Worm (Caenorhabditis elegans) whole organism, early embryonic: ENCODE measurements around the gene lgg-1.

ENCODE experiments used
- B0310.2 ChIP-seq: sonication (generic microtip); optimal IDR thresholded peaks from 2 replicates; lab custom pipeline; 2016; ENCODE audit warnings: mild to moderate bottlenecking, missing genetic modification characterization, missing compliant biosample characterization
- F13C5.2 ChIP-seq: sonication (generic microtip); optimal IDR thresholded peaks from 2 replicates; lab custom pipeline; 2017; ENCODE audit warnings: mild to moderate bottlenecking, missing genetic modification characterization, inconsistent platforms, missing compliant biosample characterization
- aly-1 ChIP-seq: sonication (generic microtip); optimal IDR thresholded peaks from 2 replicates; lab custom pipeline; 2016; ENCODE audit warnings: missing genetic modification characterization, missing compliant biosample characterization
- ama-1 ChIP-seq: fragments of 150-350 bp; optimal IDR thresholded peaks from 2 replicates; lab custom pipeline; 2014
- ceh-13 ChIP-seq: fragments of 200-800 bp; sonication (Bioruptor generic); optimal IDR thresholded peaks from 2 replicates; lab custom pipeline; 2018; ENCODE audit warnings: mild to moderate bottlenecking, missing genetic modification characterization, missing compliant biosample characterization
- ceh-36 ChIP-seq: sonication (generic microtip); optimal IDR thresholded peaks from 2 replicates; lab custom pipeline; 2016; ENCODE audit warnings: missing genetic modification characterization, inconsistent platforms, missing compliant biosample characterization
- ets-7 ChIP-seq: sonication (generic microtip); optimal IDR thresholded peaks from 2 replicates; lab custom pipeline; 2016; ENCODE audit warnings: missing genotype, missing genetic modification characterization, missing compliant biosample characterization
- flt-1 ChIP-seq: fragments of 200-800 bp; sonication (Bioruptor generic); IDR thresholded peaks from 2 replicates; pipeline ENCODE4 v1.3.6; 2022; ENCODE audit warnings: missing genetic modification characterization, missing compliant biosample characterization
- hmbx-1 ChIP-seq: sonication (generic microtip); optimal IDR thresholded peaks from 2 replicates; lab custom pipeline; 2016; ENCODE audit warnings: mild to moderate bottlenecking, missing genetic modification characterization, missing compliant biosample characterization
- hmg-4 ChIP-seq: fragments of 200-800 bp; sonication (Bioruptor generic); optimal IDR thresholded peaks from 2 replicates; lab custom pipeline; 2018; ENCODE audit warnings: mild to moderate bottlenecking, missing genetic modification characterization, missing compliant biosample characterization
- hnd-1 ChIP-seq: sonication (generic microtip); optimal IDR thresholded peaks from 2 replicates; lab custom pipeline; 2016; ENCODE audit warnings: missing genetic modification characterization, missing compliant biosample characterization
- pes-1 ChIP-seq: fragments of 200-800 bp; sonication (Bioruptor generic); IDR thresholded peaks from 2 replicates; pipeline ENCODE4 v1.3.6; 2022; ENCODE audit warnings: missing genetic modification reagents, missing genetic modification characterization, missing compliant biosample characterization
- scrt-1 ChIP-seq: fragments of 200-800 bp; sonication (Bioruptor generic); IDR thresholded peaks from 2 replicates; pipeline ENCODE4 v1.3.6; 2022; ENCODE audit warnings: missing genetic modification characterization, missing compliant biosample characterization
- sea-1 ChIP-seq: fragments of 200-800 bp; sonication (Bioruptor generic); conservative IDR thresholded peaks from 2 replicates; pipeline ENCODE4 v1.3.6; 2022; ENCODE audit warnings: missing genetic modification characterization, missing compliant biosample characterization
- tbx-11 ChIP-seq: fragments of 200-800 bp; sonication (Bioruptor generic); IDR thresholded peaks from 2 replicates; pipeline ENCODE4 v1.3.6; 2022; ENCODE audit warnings: missing genetic modification characterization, missing compliant biosample characterization
- tbx-37 ChIP-seq: fragments of 200-800 bp; sonication (Bioruptor generic); conservative IDR thresholded peaks from 2 replicates; pipeline ENCODE4 v1.3.6; 2022; ENCODE audit warnings: missing genetic modification reagents, missing genetic modification characterization, missing compliant biosample characterization
- tra-4 ChIP-seq: sonication (generic microtip); optimal IDR thresholded peaks from 2 replicates; lab custom pipeline; 2017; ENCODE audit warnings: missing genetic modification characterization, missing compliant biosample characterization

The lgg-1 gene

DNA sequence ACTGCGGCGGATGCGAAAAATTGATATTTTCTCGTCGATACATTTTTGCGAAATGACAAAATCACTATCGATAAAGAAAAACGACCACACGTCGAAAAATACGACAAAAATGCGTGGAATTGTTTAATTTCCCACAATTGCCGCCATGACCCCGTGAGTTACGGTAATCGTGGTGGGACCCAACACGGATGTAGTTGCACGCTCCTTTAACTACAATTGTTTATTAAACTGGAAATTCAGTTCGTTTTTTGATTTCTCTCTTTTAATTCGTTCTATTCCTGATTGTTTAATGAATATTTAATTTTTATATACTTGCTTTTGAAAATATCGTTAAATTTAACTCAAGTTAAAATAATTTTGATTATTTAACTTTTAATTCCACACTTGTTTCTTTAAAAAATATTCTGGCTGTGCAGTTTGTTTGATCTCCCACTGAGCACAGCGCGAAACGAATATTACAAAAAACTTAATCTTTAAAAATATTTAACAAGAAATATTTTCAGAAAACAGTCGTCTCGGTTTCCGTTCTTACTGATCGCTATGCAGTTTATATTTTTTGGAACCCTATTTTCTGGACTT, 17.8 kb upstream of the lgg-1 start, which contains the start of the genes ani-2 and clec-88:
Gene ani-2, minus strand, starts transcription at position 131 of the 579 bp plus-strand sequence.
Gene clec-88, plus strand, starts transcription at position 486 of the 579 bp plus-strand sequence.
- TF ChIP-seq hmbx-1 (no peak), tbx-37 (GFP tag; lab: Robert Waterston, UW) (no peak), hmg-4 (no peak), hnd-1 (tag; lab: Kevin White, UChicago) (no peak), tbx-11 (GFP tag; lab: Robert Waterston, UW) (no peak), F13C5.2 (tag; lab: Kevin White, UChicago) (no peak), ets-7 (tag; lab: Kevin White, UChicago) (no peak), tra-4 (tag; lab: Kevin White, UChicago) (no peak), ceh-36 (tag; lab: Kevin White, UChicago) (no peak), scrt-1 (GFP tag; lab: Robert Waterston, UW) (no peak), ama-1 (lab: Kevin White, UChicago) (no peak), flt-1 (GFP tag; lab: Robert Waterston, UW) (no peak), B0310.2 (tag; lab: Kevin White, UChicago) (no peak), aly-1 (tag; lab: Kevin White, UChicago) (no peak), sea-1 (GFP tag; lab: Robert Waterston, UW) (no peak)

DNA sequence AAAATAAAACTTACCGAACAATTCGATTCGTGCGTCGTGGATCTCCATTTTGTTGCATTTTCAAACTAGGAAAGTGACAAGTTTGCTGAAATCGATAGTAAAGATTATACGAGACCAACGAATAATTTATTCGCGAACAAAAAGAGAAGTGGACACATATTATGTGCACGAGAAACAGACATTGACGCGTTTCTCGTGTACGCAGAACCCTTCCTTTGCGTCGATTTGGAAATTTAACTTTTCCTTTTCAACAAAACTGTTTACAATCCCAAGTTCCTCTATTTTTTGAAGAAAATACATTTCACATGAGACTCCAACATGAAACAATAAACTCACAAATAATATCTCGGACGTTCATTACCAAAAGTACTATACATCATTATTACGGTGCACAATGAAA, 13.3 kb upstream of the lgg-1 start, which contains the start of gene K10B2.4:
Gene K10B2.4, minus strand, starts transcription at position 138 of the 400 bp plus-strand sequence.
- TF ChIP-seq scrt-1 (GFP tag; lab: Robert Waterston, UW) (no peak), hmbx-1 (no peak), B0310.2 (tag; lab: Kevin White, UChicago) (no peak), F13C5.2 (tag; lab: Kevin White, UChicago) (peak; percentile 1)

- TF ChIP-seq hnd-1 (tag; lab: Kevin White, UChicago) (no peak), ets-7 (tag; lab: Kevin White, UChicago) (no peak), tbx-11 (GFP tag; lab: Robert Waterston, UW) (no peak), tbx-37 (GFP tag; lab: Robert Waterston, UW) (no peak), tra-4 (tag; lab: Kevin White, UChicago) (no peak), ama-1 (lab: Kevin White, UChicago) (no peak), ceh-13 (GFP tag; lab: Kevin White, UChicago) (no peak), hmbx-1 (no peak), sea-1 (GFP tag; lab: Robert Waterston, UW) (no peak), hmg-4 (no peak), ceh-36 (tag; lab: Kevin White, UChicago) (no peak), pes-1 (GFP tag; lab: Robert Waterston, UW) (no peak), aly-1 (tag; lab: Kevin White, UChicago) (no peak), scrt-1 (GFP tag; lab: Robert Waterston, UW) (no peak)
Measured at ce11 chrII:6358905-6359304, 11.4 kb upstream of the lgg-1 start, which contains the start of gene C32D5.12. Gene C32D5.12 (minus strand): TSS chrII:6359005.

DNA sequence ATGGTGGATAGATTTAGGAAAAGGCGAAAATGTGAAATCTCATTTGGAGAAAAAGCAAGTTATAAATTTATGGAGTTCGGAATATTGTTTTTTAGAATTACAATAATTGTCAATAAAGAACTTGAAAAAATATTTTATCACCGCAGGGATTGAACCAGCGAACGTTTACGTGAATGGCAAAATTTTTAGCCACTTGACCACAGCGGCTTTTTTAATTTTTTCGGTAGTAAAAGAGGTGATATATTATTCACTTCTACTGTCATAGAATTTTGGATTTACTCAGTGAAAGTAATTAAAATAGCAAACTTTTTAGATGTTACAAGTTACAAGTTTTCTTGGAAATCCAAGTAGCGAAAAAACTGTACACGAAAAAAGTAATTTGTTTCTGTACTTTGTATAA, 10.7 kb upstream of the lgg-1 start:
- no peak for TF ChIP-seq sea-1 (GFP tag; lab: Robert Waterston, UW)
- no peak for TF ChIP-seq tbx-11 (GFP tag; lab: Robert Waterston, UW)
- no peak for TF ChIP-seq ama-1 (lab: Kevin White, UChicago)
- TF ChIP-seq hnd-1 (tag; lab: Kevin White, UChicago) = no peak
- no peak for TF ChIP-seq pes-1 (GFP tag; lab: Robert Waterston, UW)
- TF ChIP-seq ceh-13 (GFP tag; lab: Kevin White, UChicago) = no peak
- TF ChIP-seq F13C5.2 (tag; lab: Kevin White, UChicago) = no peak
- no peak for TF ChIP-seq B0310.2 (tag; lab: Kevin White, UChicago)
- TF ChIP-seq scrt-1 (GFP tag; lab: Robert Waterston, UW) = no peak

- TF ChIP-seq ceh-36 (tag; lab: Kevin White, UChicago) (no peak), hmg-4 (peak; percentile 28), aly-1 (tag; lab: Kevin White, UChicago) (no peak), F13C5.2 (tag; lab: Kevin White, UChicago) (no peak), scrt-1 (GFP tag; lab: Robert Waterston, UW) (0 out of 2 replicates have a peak, but pooled peaks have one; percentile 11)
Measured at ce11 chrII:6355396-6356346, 8.2 kb upstream of the lgg-1 start, which contains the start of gene C32D5.11. Gene C32D5.11 (minus strand): TSS chrII:6355446.

DNA sequence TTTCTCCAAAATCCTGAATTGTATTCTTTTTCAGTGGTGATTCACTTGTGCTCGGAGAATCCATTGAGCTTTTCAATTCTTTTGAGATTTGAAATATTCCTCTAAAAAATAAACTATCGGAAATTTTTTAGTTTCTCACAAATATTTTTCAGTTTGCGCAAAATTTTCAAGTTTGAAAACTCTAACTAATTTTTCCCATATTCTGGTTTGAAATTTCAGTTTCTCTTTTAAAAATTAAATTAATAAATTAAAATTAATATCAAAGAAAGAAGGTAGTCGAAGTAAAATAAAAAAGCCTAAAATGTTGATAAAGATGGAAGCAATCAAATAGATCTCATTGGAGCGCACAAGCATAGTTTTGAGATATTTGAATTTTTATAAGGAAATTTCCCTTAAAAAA, 4.4 kb upstream of the lgg-1 start, which contains the start of gene C32D5.10:
Gene C32D5.10, minus strand, starts transcription at position 101 of the 400 bp plus-strand sequence.
- TF ChIP-seq hmg-4 (no peak), tra-4 (tag; lab: Kevin White, UChicago) (no peak), pes-1 (GFP tag; lab: Robert Waterston, UW) (no peak), tbx-37 (GFP tag; lab: Robert Waterston, UW) (no peak), flt-1 (GFP tag; lab: Robert Waterston, UW) (no peak), ets-7 (tag; lab: Kevin White, UChicago) (no peak), F13C5.2 (tag; lab: Kevin White, UChicago) (no peak), hnd-1 (tag; lab: Kevin White, UChicago) (no peak), sea-1 (GFP tag; lab: Robert Waterston, UW) (no peak), ama-1 (lab: Kevin White, UChicago) (no peak), ceh-36 (tag; lab: Kevin White, UChicago) (no peak), tbx-11 (GFP tag; lab: Robert Waterston, UW) (no peak), hmbx-1 (no peak), scrt-1 (GFP tag; lab: Robert Waterston, UW) (no peak), ceh-13 (GFP tag; lab: Kevin White, UChicago) (no peak), aly-1 (tag; lab: Kevin White, UChicago) (no peak), B0310.2 (tag; lab: Kevin White, UChicago) (no peak)
